Worm (Caenorhabditis elegans) whole organism, L3 larva: ENCODE data around the gene F26D11.13.

Source experiments
- R02D3.7 ChIP-seq: fragments of 150-350 bp; optimal IDR thresholded peaks from 2 replicates; lab custom pipeline; 2014; ENCODE audit warnings: missing biosample characterization, missing genetic modification characterization
- ceh-9 ChIP-seq: sonication (generic microtip); optimal IDR thresholded peaks from 2 replicates; lab custom pipeline; 2018; ENCODE audit warnings: missing biosample characterization, missing genetic modification characterization
- egl-27 ChIP-seq: sonication (generic microtip); optimal IDR thresholded peaks from 4 replicates; lab custom pipeline; 2017; ENCODE audit warnings: missing biosample characterization, missing genetic modification reagents, missing genetic modification characterization
- elt-3 ChIP-seq, 3 experiments: fragments of 150-350 bp in 1 of 3; sonication (generic microtip) in 2 of 3; optimal IDR thresholded peaks; 2 replicates in 2 of 3; 4 replicates in 1 of 3; lab custom pipeline; 2014 to 2017; ENCODE audit warnings: missing biosample characterization in 3 of 3, missing genetic modification characterization in 3 of 3
- fkh-2 ChIP-seq: fragments of 150-350 bp; optimal IDR thresholded peaks from 2 replicates; lab custom pipeline; 2014; ENCODE audit warnings: missing biosample characterization, missing genetic modification reagents, missing genetic modification characterization
- lin-15B ChIP-seq: fragments of 150-350 bp; optimal IDR thresholded peaks from 2 replicates; lab custom pipeline; 2014; ENCODE audit warnings: missing biosample characterization, missing genetic modification characterization
- mdl-1 ChIP-seq: fragments of 150-350 bp; optimal IDR thresholded peaks from 2 replicates; lab custom pipeline; 2014; ENCODE audit warnings: missing biosample characterization, missing genetic modification characterization
- nfya-1 ChIP-seq: sonication (generic microtip); optimal IDR thresholded peaks from 2 replicates; lab custom pipeline; 2017; ENCODE audit warnings: missing genetic modification characterization, mild to moderate bottlenecking, missing compliant biosample characterization, antibody characterized with exemption, moderate library complexity; ENCODE audit not compliant: insufficient read depth
- nhr-25 ChIP-seq: sonication (generic microtip); optimal IDR thresholded peaks from 2 replicates; lab custom pipeline; 2017; ENCODE audit warnings: missing biosample characterization, missing genetic modification characterization
- nhr-28 ChIP-seq: fragments of 150-350 bp; optimal IDR thresholded peaks from 2 replicates; lab custom pipeline; 2014; ENCODE audit warnings: missing biosample characterization, missing genetic modification characterization

DNA sequence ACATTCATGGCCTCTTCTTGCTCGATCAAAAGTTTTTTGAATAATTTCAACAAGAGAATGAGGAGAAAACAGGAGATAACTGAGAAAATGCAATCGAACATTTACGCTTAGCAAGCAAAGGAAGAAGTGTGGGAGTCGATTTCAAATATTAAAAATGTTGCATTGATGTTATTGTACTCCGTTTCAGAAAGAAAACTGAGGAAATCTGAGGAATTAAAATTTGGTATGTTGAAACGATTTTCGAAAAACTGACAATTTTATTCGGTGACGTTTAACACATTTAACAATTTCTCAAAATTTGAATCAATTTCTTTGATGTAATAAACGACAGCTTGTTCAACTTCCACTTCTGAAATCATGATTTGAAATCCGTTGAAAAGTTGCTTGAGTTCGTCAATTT is at the start of gene F26D11.13:
- TF ChIP-seq nhr-25 (tag; lab: Kevin White, UChicago) (no peak), elt-3 (tag; optimal IDR thresholded peaks at IDR 0.05; lab: Kevin White, UChicago) (no peak), nhr-28 (tag; lab: Kevin White, UChicago) (no peak), egl-27 (tag; lab: Kevin White, UChicago) (no peak), fkh-2 (tag; lab: Kevin White, UChicago) (no peak), ceh-9 (tag; lab: Kevin White, UChicago) (no peak), lin-15B (no peak), mdl-1 (tag; lab: Kevin White, UChicago) (no peak), nfya-1 (tag; lab: Kevin White, UChicago) (no peak), R02D3.7 (tag; lab: Kevin White, UChicago) (no peak)
